Worm (Caenorhabditis elegans): Measurements from ENCODE around the gene T28C12.1.

- no peak for TF ChIP-seq him-1 (tag; optimal IDR thresholded peaks at IDR 0.05)
- TF ChIP-seq dao-5 (tag; optimal IDR thresholded peaks at IDR 0.05) = no peak
Observed at ce11 chrV:6321280-6321679, 10.4 kb upstream of the T28C12.1 start.

All from whole organism, L4/young adult.